Worm (Caenorhabditis elegans) whole organism, midembryonic: ENCODE results near the gene K07E3.1.

Experiments
- T22C8.4 ChIP-seq: fragments of 200-800 bp; sonication (Bioruptor generic); IDR thresholded peaks from 2 replicates; pipeline ENCODE4 v1.3.6; 2022; ENCODE audit warnings: missing genetic modification characterization, missing compliant biosample characterization
- cog-1 ChIP-seq: sonication (generic microtip); optimal IDR thresholded peaks from 2 replicates; lab custom pipeline; 2016; ENCODE audit warnings: missing genetic modification characterization, missing compliant biosample characterization
- flt-1 ChIP-seq: fragments of 200-800 bp; sonication (Bioruptor generic); IDR thresholded peaks from 2 replicates; pipeline ENCODE4 v1.3.6; 2022; ENCODE audit warnings: missing genetic modification characterization, missing compliant biosample characterization
- klf-2 ChIP-seq: fragments of 200-800 bp; sonication (Bioruptor generic); conservative IDR thresholded peaks from 2 replicates; pipeline ENCODE4 v1.3.6; 2022; ENCODE audit warnings: missing genetic modification reagents, missing genetic modification characterization, missing compliant biosample characterization
- med-1 ChIP-seq: sonication (generic microtip); optimal IDR thresholded peaks from 2 replicates; lab custom pipeline; 2017; ENCODE audit warnings: missing genetic modification characterization, mild to moderate bottlenecking, missing compliant biosample characterization, antibody characterized with exemption, missing genetic modification reagents; ENCODE audit not compliant: insufficient read depth
- ref-1 ChIP-seq: fragments of 200-800 bp; sonication (Bioruptor generic); conservative IDR thresholded peaks from 2 replicates; pipeline ENCODE4 v1.3.6; 2022; ENCODE audit warnings: missing genetic modification reagents, missing genetic modification characterization, missing compliant biosample characterization
- tab-1 ChIP-seq: fragments of 200-800 bp; sonication (Bioruptor generic); IDR thresholded peaks from 2 replicates; pipeline ENCODE4 v1.3.6; 2022; ENCODE audit warnings: missing genetic modification characterization, missing compliant biosample characterization
- ztf-23 ChIP-seq: fragments of 200-800 bp; sonication (Bioruptor generic); IDR thresholded peaks from 2 replicates; pipeline ENCODE4 v1.3.6; 2022; ENCODE audit warnings: missing genetic modification reagents, missing genetic modification characterization, missing compliant biosample characterization
- ztf-29 ChIP-seq: fragments of 200-800 bp; sonication (Bioruptor generic); IDR thresholded peaks from 2 replicates; pipeline ENCODE4 v1.3.6; 2022; ENCODE audit warnings: missing genetic modification reagents, missing genetic modification characterization, missing compliant biosample characterization

The K07E3.1 gene

DNA sequence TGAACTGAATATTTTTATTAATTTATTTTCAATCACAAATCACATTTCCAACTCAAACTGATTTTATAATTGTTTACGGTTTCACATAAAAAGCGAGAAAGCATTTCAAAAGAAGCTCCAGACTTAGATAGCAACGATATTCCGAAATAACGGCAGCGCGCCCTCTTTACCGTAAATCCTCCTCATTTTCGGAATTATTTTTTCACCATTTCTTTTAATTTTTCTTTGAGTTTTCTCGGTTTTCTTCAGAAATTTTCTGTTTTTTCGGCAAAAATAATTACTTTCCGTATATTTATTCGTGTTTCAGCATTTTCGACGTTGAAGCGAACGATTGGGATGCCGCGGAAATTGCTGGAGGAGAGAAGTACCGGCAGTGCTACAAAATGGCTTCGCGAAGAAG lies 37.2 kb downstream of the K07E3.1 start, which contains the start of gene C02B8.1:
Gene C02B8.1 (plus strand): TSS at position 301 of the 400 bp plus-strand sequence.
- TF ChIP-seq med-1, result no peak
- TF ChIP-seq ref-1, result no peak

- TF ChIP-seq med-1 (no peak), ref-1 (no peak), ztf-29 (GFP tag; lab: Robert Waterston, UW) (no peak), klf-2 (GFP tag; lab: Robert Waterston, UW) (no peak), ztf-23 (GFP tag; lab: Robert Waterston, UW) (no peak), tab-1 (no peak), cog-1 (no peak), flt-1 (GFP tag; lab: Robert Waterston, UW) (no peak), T22C8.4 (no peak)
Observed at ce11 chrX:8148993-8149392, 38.8 kb downstream of the K07E3.1 start.

ce11 chrX:8150621-8151020 lies 40.4 kb downstream of the K07E3.1 start, which contains the start of gene F22F1.2:
Gene F22F1.2 (minus strand): TSS chrX:8150721.
- TF ChIP-seq klf-2 (GFP tag; lab: Robert Waterston, UW) (no peak), ref-1 (no peak), cog-1 (no peak), med-1 (no peak), tab-1 (no peak), ztf-23 (GFP tag; lab: Robert Waterston, UW) (no peak), ztf-29 (GFP tag; lab: Robert Waterston, UW) (no peak), T22C8.4 (no peak), flt-1 (GFP tag; lab: Robert Waterston, UW) (no peak)

DNA sequence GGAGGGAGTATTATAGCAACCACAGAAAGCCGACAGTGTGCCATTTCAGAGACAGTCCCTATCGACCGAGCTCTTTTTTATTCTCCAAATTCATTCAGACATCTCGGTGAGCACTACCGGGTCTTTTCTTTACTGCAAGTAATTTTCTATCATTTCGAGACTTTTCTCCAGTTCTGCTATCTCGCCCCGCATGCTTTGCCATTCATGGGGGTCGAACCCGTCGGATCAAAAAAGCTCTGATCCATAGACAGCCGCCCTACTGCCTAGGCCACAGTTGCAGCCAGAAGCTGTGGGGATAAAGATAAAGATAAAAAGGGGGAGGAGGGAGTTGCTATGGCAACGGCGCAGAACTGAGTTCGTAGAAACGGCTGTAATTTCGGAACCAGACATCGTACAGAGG lies 41.2 kb downstream of the K07E3.1 start:
- TF ChIP-seq T22C8.4, result no peak
- no peak for TF ChIP-seq klf-2 (GFP tag; lab: Robert Waterston, UW)
- no peak for TF ChIP-seq med-1
- 0 out of 2 replicates have a peak, but pooled peaks have one; percentile 50 for TF ChIP-seq flt-1 (GFP tag; lab: Robert Waterston, UW)
- TF ChIP-seq cog-1, result no peak
- no peak; the same call in 1 of the 2 replicates for TF ChIP-seq ref-1
- TF ChIP-seq ztf-29 (GFP tag; lab: Robert Waterston, UW), result no peak
- 0 out of 2 replicates have a peak, but pooled peaks have one; percentile 33 for TF ChIP-seq ztf-23 (GFP tag; lab: Robert Waterston, UW)
- TF ChIP-seq tab-1, result no peak

DNA sequence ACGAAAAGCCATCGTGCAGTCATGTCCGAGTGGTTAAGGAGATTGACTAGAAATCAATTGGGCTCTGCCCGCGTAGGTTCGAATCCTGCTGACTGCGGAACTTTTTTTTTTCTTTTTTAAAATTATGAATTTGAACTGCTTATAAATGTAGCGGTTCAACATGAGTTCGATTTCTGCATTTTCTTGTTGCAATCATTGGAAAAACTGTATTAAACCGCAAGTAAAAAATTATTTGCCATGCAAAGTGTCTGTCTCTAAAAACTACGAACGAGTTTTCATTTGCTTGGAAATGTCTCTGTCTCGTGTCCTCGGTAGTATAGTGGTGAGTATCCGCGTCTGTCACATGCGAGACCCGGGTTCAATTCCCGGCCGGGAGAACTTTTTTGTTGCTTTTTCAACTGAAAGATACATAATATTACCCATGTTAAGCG lies 45.2 kb downstream of the K07E3.1 start:
- peak; percentile 55; the same call in 1 of the 2 replicates for TF ChIP-seq ztf-29 (GFP tag; lab: Robert Waterston, UW)
- peak; percentile 86 for TF ChIP-seq flt-1 (GFP tag; lab: Robert Waterston, UW)
- peak; percentile 53 for TF ChIP-seq ref-1
- TF ChIP-seq ztf-23 (GFP tag; lab: Robert Waterston, UW), result peak; percentile 77
- peak; percentile 63; the same call in 1 of the 2 replicates for TF ChIP-seq klf-2 (GFP tag; lab: Robert Waterston, UW)
- TF ChIP-seq T22C8.4, result peak; percentile 72
- TF ChIP-seq tab-1, result peak; percentile 79

DNA sequence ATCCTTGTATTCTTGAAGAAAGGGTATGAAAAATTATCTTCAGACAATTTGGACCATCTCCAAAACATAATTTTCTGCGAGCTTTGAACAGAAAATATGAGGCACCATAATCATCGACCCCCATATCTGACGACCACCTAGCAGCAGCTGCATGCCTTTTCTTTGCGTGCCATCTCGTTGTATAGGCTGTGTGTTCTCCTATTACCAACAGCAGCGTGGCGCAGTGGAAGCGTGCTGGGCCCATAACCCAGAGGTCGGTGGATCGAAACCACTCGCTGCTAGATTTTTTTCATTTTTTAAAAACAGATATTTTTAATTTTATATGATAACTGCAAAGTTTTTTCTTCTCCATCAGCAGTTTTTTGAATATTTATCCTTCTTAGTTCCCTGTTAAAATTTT lies 45.7 kb downstream of the K07E3.1 start:
- TF ChIP-seq ref-1 (peak; percentile 95), flt-1 (GFP tag; lab: Robert Waterston, UW) (peak; percentile 98), ztf-29 (GFP tag; lab: Robert Waterston, UW) (peak; percentile 98), tab-1 (peak; percentile 97), cog-1 (no peak), T22C8.4 (peak; percentile 97), ztf-23 (GFP tag; lab: Robert Waterston, UW) (peak; percentile 97), med-1 (peak; percentile 63), klf-2 (GFP tag; lab: Robert Waterston, UW) (peak; percentile 96)

DNA sequence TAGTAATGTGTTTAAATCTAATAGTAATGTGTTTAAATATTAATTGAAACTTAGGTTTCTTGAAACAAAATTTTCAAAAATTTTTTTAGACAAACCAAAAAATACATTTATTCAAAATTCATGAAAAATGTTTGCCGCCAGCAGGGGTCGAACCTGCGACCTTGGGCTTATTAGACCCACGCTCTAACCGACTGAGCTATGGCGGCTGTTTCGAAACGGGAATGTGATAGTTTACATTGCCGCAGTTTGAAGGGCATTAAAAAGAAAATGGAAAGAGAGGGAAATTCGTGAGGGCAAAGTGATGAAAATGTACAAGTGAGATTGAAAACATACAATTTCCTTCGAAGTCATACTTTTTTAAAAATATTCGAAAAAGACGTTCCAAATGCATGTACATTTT lies 46.3 kb downstream of the K07E3.1 start:
- TF ChIP-seq T22C8.4, result no peak
- peak; percentile 33; the same call in 1 of the 2 replicates for TF ChIP-seq flt-1 (GFP tag; lab: Robert Waterston, UW)
- TF ChIP-seq med-1, result no peak
- TF ChIP-seq klf-2 (GFP tag; lab: Robert Waterston, UW), result 0 out of 2 replicates have a peak, but pooled peaks have one; percentile 13
- peak; percentile 12; the same call in 1 of the 2 replicates for TF ChIP-seq tab-1
- no peak for TF ChIP-seq cog-1
- peak; percentile 71; the same call in 1 of the 2 replicates for TF ChIP-seq ztf-29 (GFP tag; lab: Robert Waterston, UW)
- no peak for TF ChIP-seq ztf-23 (GFP tag; lab: Robert Waterston, UW)
- TF ChIP-seq ref-1, result 0 out of 2 replicates have a peak, but pooled peaks have one; percentile 40

DNA sequence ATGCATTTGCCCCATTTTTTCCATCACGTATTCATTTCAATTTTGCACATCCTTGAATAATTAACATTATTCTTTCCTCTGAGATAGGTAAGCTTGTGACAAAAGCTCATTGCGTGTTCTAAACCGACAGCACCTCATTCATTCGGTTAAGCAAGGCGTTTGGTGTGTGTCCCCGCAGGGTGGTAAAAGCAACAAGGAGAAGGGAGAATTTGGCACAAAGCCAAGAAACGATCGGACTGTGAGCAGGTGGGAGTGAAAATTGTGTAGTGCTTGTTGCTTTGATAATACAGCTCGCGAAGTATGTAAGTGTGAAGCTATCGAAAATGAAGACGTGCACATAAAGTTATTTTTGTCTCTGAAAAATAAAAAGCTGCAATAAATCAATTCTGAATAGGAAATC lies 46.9 kb downstream of the K07E3.1 start:
- no peak for TF ChIP-seq T22C8.4
- TF ChIP-seq ztf-29 (GFP tag; lab: Robert Waterston, UW), result peak; percentile 93
- no peak for TF ChIP-seq ztf-23 (GFP tag; lab: Robert Waterston, UW)
- TF ChIP-seq flt-1 (GFP tag; lab: Robert Waterston, UW), result peak; percentile 85
- no peak for TF ChIP-seq tab-1
- no peak for TF ChIP-seq med-1
- TF ChIP-seq klf-2 (GFP tag; lab: Robert Waterston, UW), result no peak

DNA sequence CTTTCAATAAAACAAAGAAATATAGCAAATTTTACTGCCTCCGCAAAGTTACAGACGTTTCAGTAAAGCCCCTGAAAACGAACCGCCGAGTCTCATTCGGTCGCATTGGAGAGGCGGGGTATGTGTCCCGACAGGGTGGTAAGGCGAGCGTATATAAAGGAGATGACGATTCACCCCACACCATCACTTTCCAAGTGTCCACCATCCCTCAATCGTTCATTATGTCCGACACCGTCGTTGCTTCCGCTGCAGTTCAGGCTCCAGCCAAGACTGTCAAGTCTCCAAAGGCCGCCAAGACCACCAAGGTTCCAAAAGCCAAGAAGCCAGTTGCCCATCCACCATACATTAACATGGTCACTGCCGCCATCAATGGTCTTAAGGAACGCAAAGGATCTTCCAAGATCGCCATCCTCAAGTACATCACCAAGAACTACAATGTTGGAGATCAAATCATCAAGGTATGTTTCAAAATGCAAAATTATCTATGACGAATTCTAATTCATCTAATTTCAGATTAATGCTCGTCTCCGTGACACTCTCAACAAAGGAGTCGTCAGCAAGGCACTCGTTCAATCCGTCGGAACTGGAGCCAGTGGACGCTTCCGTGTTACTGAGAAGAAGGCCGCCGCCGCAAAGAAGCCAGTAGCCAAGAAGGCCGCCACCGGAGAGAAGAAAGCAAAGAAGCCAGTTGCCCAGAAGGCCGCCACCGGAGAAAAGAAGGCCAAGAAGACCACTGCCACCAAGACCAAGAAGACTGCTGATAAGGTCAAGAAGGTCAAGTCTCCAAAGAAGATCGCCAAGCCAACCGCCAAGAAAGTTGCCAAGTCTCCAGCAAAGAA lies 49.0 kb downstream of the K07E3.1 start, which contains the start of gene hil-3:
Gene hil-3 (plus strand): TSS at position 195 of the 839 bp plus-strand sequence.
- no peak for TF ChIP-seq T22C8.4
- peak; percentile 15 for TF ChIP-seq cog-1
- no peak for TF ChIP-seq tab-1
- 0 out of 2 replicates have a peak, but pooled peaks have one; percentile 36 for TF ChIP-seq klf-2 (GFP tag; lab: Robert Waterston, UW)
- TF ChIP-seq ztf-23 (GFP tag; lab: Robert Waterston, UW), result 0 out of 2 replicates have a peak, but pooled peaks have one; percentile 33

DNA sequence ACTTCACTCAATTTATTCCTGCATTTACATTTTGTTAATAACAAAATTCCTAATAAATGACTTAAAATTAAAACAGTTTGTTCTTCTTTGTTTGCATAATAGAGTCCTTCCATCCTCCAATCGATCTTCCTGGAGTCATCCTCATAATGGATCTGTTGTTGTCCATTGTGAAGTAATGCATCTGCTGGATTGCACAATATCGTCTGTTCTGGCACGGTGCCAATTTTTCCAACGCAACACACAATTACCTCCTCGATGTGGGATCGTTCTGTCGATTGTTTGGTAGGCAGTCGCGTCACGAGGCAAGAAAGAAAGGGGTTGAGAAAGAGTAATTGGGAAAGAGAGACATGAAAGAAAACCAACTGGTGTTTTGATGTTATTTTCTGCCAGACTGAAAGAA lies 49.8 kb downstream of the K07E3.1 start:
- TF ChIP-seq T22C8.4 (no peak), flt-1 (GFP tag; lab: Robert Waterston, UW) (0 out of 2 replicates have a peak, but pooled peaks have one; percentile 22)
